Worm (Caenorhabditis elegans) whole organism, L1 larva: ENCODE data around the gene C17C3.11.

Source experiments
- ama-1 ChIP-seq: fragments of 150-350 bp; optimal IDR thresholded peaks from 2 replicates; lab custom pipeline; 2014
- ceh-82 ChIP-seq, 3 experiments: fragments of 150-350 bp in 1 of 3; sonication (generic microtip) in 2 of 3; optimal IDR thresholded peaks; 2 replicates each; lab custom pipeline; 2014 to 2017; ENCODE audit warnings: missing biosample characterization in 3 of 3, missing genetic modification characterization in 3 of 3
- hpl-2 ChIP-seq: fragments of 150-350 bp; optimal IDR thresholded peaks from 2 replicates; lab custom pipeline; 2014; ENCODE audit warnings: missing biosample characterization, missing genetic modification reagents, missing genetic modification characterization
- lin-13 ChIP-seq: fragments of 150-350 bp; optimal IDR thresholded peaks from 2 replicates; lab custom pipeline; 2014; ENCODE audit warnings: missing biosample characterization, missing genetic modification reagents, missing genetic modification characterization
- lin-39 ChIP-seq: fragments of 150-350 bp; optimal IDR thresholded peaks from 2 replicates; lab custom pipeline; 2014; ENCODE audit warnings: missing biosample characterization, missing genetic modification reagents, missing genetic modification characterization
- mef-2 ChIP-seq: fragments of 150-350 bp; optimal IDR thresholded peaks from 2 replicates; lab custom pipeline; 2014; ENCODE audit warnings: missing biosample characterization, missing genetic modification characterization
- nhr-85 ChIP-seq: sonication (generic microtip); peaks from one replicate; lab custom pipeline; 2016; ENCODE audit warnings: missing genetic modification characterization, inconsistent platforms, missing compliant biosample characterization
- unc-62 ChIP-seq: fragments of 150-350 bp; optimal IDR thresholded peaks from 2 replicates; lab custom pipeline; 2014; ENCODE audit warnings: missing biosample characterization, missing genetic modification reagents, missing genetic modification characterization

DNA sequence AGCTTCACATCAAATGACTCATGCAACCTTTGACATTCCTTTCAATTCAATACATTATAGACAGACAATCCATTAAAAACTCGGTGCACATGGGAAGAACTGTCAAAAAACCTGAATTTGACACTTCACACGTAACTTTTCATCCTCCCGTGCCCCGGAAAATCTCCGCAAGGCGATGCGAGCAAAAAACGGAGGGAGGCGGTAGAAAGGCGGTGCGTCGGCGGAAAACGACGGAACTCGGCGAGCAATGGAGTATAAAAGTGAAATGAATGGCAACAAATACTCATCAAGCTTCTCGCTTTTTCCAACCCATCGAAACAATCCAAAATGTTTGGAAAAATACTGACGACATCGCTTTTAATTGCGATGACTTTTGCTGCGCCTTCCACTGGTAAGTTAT is 40.4 kb downstream of the C17C3.11 start, which contains the start of gene T25E4.1:
- TF ChIP-seq lin-39 (tag; lab: Kevin White, UChicago) (no peak), ama-1 (no peak), ceh-82 (tag; optimal IDR thresholded peaks at IDR 0.05; lab: Kevin White, UChicago) (no peak), unc-62 (GFP tag; lab: Kevin White, UChicago) (no peak), lin-13 (GFP tag; lab: Kevin White, UChicago) (no peak), hpl-2 (GFP tag; lab: Kevin White, UChicago) (no peak), nhr-85 (tag; lab: Kevin White, UChicago) (no peak), mef-2 (tag; lab: Kevin White, UChicago) (no peak)
